Fruit fly (Drosophila melanogaster): Measurements from ENCODE around the gene CG10096.

The CG10096 gene

DNA sequence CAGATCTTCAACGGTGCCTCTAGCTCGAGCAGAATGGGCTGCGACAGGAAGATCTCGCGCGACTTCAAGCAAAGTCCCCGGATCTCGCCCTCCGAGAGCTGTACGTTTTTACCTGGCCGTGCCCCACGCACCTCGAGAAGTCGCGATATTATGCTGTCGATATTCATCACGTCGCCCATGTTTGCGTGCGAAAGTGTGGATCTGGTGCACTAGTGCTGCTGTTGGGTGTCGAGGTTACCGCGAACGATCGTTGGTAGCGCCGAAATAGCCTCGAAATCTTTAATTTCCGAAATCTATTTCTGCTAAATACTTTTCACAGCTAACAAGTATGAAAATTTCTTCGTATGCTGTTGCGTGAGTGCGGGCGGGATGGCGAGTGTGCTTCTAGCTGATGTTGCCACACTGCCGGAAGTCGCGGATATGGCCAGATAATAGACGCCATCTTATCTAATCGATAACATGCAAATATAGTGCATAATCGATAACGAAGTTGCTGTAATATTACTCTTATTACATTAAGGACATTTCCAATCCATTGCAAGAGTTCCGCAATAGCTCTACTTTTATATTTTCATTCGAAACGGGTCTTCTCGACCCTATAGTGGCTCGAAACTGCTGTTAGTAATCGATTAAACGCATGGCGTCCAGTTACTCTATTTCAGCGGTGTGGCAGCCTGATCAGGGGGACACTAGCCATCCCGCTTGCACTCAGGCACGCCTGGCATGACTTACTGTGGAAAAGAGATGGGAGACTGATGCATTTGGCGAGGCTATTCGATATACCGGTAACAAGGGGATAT lies 29.9 kb upstream of the CG10096 start, which contains the start of gene Pp1-87B:
Gene Pp1-87B, minus strand, starts transcription at position 408 of the 800 bp plus-strand sequence.
- peak; percentile 24 for TF ChIP-seq CG7101 (tag; optimal IDR thresholded peaks at IDR 0.05)
- TF ChIP-seq Hr96 (GFP tag; optimal IDR thresholded peaks at IDR 0.05), result no peak
- no peak for TF ChIP-seq CG33017 (tag; optimal IDR thresholded peaks at IDR 0.05)
- peak; percentile 33 for TF ChIP-seq CG11617 (GFP tag; optimal IDR thresholded peaks at IDR 0.05)
- no peak for TF ChIP-seq ovo (GFP tag; optimal IDR thresholded peaks at IDR 0.05)
- TF ChIP-seq kay (GFP tag; ENCODE audit: borderline replicate concordance), result no peak
- TF ChIP-seq bab1 (GFP tag; optimal IDR thresholded peaks at IDR 0.05), result peak; percentile 4
- TF ChIP-seq CG14711 (tag; optimal IDR thresholded peaks at IDR 0.05), result no peak
- peak; percentile 58 for TF ChIP-seq pad (GFP tag; optimal IDR thresholded peaks at IDR 0.05)
- peak; percentile 27 for TF ChIP-seq tj (GFP tag; optimal IDR thresholded peaks at IDR 0.05)
- TF ChIP-seq Clk (GFP tag; optimal IDR thresholded peaks at IDR 0.05), result peak; percentile 22
- TF ChIP-seq CG1620 (GFP tag; optimal IDR thresholded peaks at IDR 0.05), result peak; percentile 40
- peak; percentile 51 for TF ChIP-seq CG7045 (GFP tag; optimal IDR thresholded peaks at IDR 0.05)
- TF ChIP-seq toe (GFP tag; optimal IDR thresholded peaks at IDR 0.05), result no peak
- no peak for TF ChIP-seq cic (GFP tag; optimal IDR thresholded peaks at IDR 0.05)
- no peak for TF ChIP-seq CG5204 (GFP tag; optimal IDR thresholded peaks at IDR 0.05)
- no peak for TF ChIP-seq CG12768 (GFP tag; optimal IDR thresholded peaks at IDR 0.05)
- TF ChIP-seq Crg-1 (GFP tag; optimal IDR thresholded peaks at IDR 0.05), result peak; percentile 4
- TF ChIP-seq cnc (optimal IDR thresholded peaks at IDR 0.05), result no peak
- TF ChIP-seq Mnt (GFP tag; optimal IDR thresholded peaks at IDR 0.05), result peak; percentile 25

DNA sequence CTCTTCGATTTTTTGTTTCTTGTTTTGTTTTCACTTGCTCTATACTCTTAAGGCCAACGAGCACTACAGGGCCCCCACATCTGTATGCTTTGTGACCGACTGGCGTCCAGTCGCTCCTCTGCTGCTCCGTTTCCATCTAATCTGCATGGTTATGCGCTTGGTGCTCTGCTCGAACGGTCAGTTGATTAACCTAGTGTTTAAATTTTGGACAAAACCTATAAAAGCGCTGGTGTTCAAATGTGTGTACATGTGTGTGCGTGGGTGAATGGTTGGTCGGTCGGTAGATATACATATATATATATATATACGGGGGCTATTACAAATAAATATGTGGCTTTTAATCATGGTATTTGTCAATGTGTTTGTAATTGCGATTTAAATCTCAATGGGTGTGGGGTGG lies 28.2 kb upstream of the CG10096 start:
- TF ChIP-seq ovo (GFP tag; optimal IDR thresholded peaks at IDR 0.05) (no peak), Crg-1 (GFP tag; optimal IDR thresholded peaks at IDR 0.05) (no peak), Clk (GFP tag; optimal IDR thresholded peaks at IDR 0.05) (no peak), cnc (optimal IDR thresholded peaks at IDR 0.05) (no peak), kay (GFP tag; ENCODE audit: borderline replicate concordance) (no peak), CG33017 (tag; optimal IDR thresholded peaks at IDR 0.05) (no peak), CG5204 (GFP tag; optimal IDR thresholded peaks at IDR 0.05) (no peak), CG7101 (tag; optimal IDR thresholded peaks at IDR 0.05) (no peak), bab1 (GFP tag; optimal IDR thresholded peaks at IDR 0.05) (no peak), cic (GFP tag; optimal IDR thresholded peaks at IDR 0.05) (no peak), CG7045 (GFP tag; optimal IDR thresholded peaks at IDR 0.05) (no peak), CG11617 (GFP tag; optimal IDR thresholded peaks at IDR 0.05) (no peak), Mnt (GFP tag; optimal IDR thresholded peaks at IDR 0.05) (no peak), tj (GFP tag; optimal IDR thresholded peaks at IDR 0.05) (no peak), CG14711 (tag; optimal IDR thresholded peaks at IDR 0.05) (no peak)

DNA sequence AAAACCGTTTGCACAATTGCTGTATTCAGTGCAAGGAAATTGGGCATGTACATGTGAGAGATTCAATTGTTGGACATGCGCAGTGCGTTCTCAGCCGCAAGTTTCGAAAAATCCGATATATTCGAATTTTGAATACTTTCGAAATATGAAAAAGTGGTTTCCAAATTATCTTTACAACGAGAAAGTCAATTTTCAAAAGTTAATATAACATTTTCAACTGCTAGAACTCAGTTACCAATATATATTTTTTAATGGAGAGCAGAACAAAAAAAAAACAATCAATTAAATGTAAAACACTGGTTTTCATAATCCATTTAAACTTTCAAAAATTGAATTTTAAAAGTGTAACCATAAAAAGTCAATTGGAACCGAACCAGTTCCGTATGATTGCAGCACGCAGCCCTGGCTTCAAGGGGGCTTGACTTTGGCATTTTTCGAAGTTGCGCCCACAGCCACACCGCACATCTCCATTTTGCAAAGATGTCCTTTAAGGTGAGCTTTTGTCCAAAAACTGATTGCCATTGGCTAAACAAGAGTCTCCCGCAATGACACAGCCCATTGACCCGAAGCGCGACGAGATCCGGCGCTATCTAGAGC lies 26.7 kb upstream of the CG10096 start, which contains the start of the genes Scgbeta and CG17202:
Gene Scgbeta, minus strand, starts transcription at position 51 of the 597 bp plus-strand sequence.
Gene CG17202, plus strand, starts transcription at position 390 of the 597 bp plus-strand sequence.
- TF ChIP-seq Crg-1 (GFP tag; optimal IDR thresholded peaks at IDR 0.05), result no peak
- no peak for TF ChIP-seq toe (GFP tag; optimal IDR thresholded peaks at IDR 0.05)
- TF ChIP-seq cic (GFP tag; optimal IDR thresholded peaks at IDR 0.05), result peak; percentile 22
- no peak for TF ChIP-seq Mnt (GFP tag; optimal IDR thresholded peaks at IDR 0.05)
- no peak for TF ChIP-seq kay (GFP tag; ENCODE audit: borderline replicate concordance)
- no peak for TF ChIP-seq ovo (GFP tag; optimal IDR thresholded peaks at IDR 0.05)
- TF ChIP-seq CG33017 (tag; optimal IDR thresholded peaks at IDR 0.05), result no peak
- TF ChIP-seq Hr96 (GFP tag; optimal IDR thresholded peaks at IDR 0.05), result no peak
- no peak for TF ChIP-seq pad (GFP tag; optimal IDR thresholded peaks at IDR 0.05)
- peak; percentile 10 for TF ChIP-seq bab1 (GFP tag; optimal IDR thresholded peaks at IDR 0.05)
- TF ChIP-seq Clk (GFP tag; optimal IDR thresholded peaks at IDR 0.05), result no peak
- TF ChIP-seq CG7101 (tag; optimal IDR thresholded peaks at IDR 0.05), result peak; percentile 18
- TF ChIP-seq CG12768 (GFP tag; optimal IDR thresholded peaks at IDR 0.05), result peak; percentile 35
- TF ChIP-seq CG14711 (tag; optimal IDR thresholded peaks at IDR 0.05), result no peak
- TF ChIP-seq CG11617 (GFP tag; optimal IDR thresholded peaks at IDR 0.05), result peak; percentile 13

DNA sequence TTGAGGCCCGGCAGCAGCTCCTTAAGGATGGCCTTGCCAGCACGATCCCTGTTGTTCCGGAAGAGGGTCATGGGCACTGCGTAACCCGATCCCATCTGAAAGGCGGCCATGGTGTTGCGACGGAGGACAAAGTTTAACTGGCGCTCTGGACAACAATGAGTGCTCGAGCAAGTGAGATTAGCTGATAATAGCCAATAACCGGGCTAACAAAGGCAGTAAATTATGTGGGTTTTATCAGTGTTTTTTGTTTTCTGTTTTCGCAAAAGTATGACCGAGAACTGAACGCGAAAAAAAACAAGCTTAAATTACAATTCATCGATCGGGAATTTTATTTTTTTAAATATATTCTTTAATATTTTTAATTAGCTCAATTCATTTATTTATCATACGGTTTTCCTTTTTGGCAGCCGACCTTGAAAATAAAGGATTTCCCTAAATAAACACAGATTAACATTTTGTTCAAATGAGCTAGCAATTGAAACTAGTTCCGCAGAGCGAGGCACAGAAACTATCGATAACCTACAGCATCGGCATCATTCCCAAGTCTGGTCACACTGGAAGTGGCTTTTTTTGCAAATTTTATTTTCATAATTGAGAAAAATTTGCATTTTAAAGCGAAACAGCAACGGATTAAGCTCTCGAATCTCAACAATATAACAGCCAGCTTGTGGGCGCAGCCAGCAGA lies 17.6 kb upstream of the CG10096 start, which contains the start of the genes Dip-C and pps:
Gene Dip-C, minus strand, starts transcription at position 486 of the 685 bp plus-strand sequence.
Gene pps, plus strand, starts transcription at position 555 of the 685 bp plus-strand sequence.
- TF ChIP-seq cic (GFP tag; optimal IDR thresholded peaks at IDR 0.05) (no peak), CG1620 (GFP tag; optimal IDR thresholded peaks at IDR 0.05) (no peak), CG11617 (GFP tag; optimal IDR thresholded peaks at IDR 0.05) (peak; percentile 11), bab1 (GFP tag; optimal IDR thresholded peaks at IDR 0.05) (peak; percentile 14), CG33017 (tag; optimal IDR thresholded peaks at IDR 0.05) (peak; percentile 27), Mnt (GFP tag; optimal IDR thresholded peaks at IDR 0.05) (peak; percentile 10), CG5204 (GFP tag; optimal IDR thresholded peaks at IDR 0.05) (no peak), Clk (GFP tag; optimal IDR thresholded peaks at IDR 0.05) (no peak)

DNA sequence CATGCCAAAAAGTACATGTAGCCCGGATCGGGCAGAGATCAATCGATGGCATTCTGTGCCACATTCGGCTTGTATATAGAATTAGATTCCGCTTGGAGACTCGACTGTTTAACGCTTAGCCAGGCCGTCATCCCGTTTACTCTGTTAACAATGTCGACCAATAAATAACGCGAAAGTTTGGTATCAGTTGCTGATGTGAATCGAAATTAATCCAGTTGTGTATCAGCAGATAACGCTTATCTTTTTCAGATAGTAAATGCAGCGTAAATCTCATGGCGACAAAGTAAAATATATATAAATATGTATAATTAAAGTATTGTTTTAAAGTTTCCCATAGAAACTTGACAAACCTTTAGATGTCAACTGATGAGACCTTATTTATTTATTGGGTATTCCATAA lies 15.7 kb upstream of the CG10096 start:
- TF ChIP-seq CG5204 (GFP tag; optimal IDR thresholded peaks at IDR 0.05), result no peak
- TF ChIP-seq cic (GFP tag; optimal IDR thresholded peaks at IDR 0.05), result no peak
